Fruit fly (Drosophila melanogaster): ENCODE results near the gene CG2116.

CG2116 gene

DNA sequence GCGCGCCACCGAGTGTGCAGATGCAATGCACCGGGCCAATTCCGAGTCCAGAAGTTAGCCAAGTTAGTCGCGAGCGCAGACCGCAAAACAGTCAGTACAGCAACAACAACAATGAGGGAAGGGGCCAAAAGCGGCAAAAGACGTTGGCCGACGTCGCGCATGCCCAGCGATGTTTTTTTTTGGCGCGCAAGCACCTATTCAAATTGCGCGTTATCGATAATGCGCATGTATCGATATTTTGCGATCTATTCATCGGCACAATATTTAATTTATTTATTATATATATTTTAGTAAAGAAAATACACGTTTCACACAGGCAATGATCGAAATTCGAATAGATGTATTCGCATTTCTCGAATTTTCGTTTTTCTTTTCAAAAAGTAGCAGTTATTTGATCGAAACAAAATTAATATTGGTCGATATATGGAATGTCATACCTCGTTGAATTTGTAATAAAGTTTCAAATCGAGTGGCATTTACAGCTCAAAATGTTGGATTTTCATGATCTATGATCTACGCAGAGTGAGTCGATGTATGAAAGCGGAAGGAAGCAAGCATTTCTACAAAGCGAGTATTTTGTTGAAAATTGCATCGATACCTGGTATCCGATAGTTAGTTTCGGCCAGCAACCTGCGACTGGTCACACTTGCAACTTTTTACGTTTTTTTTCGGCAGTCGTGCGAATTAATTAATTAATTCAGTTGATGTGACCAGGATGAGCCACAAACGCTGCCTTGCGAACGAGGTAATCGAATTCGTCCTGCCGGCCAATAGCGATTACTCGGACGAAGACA lies at the start of gene CG2116 (continued):
- TF ChIP-seq dati (GFP tag; IDR thresholded peaks at IDR 0.05): no peak
- no peak for TF ChIP-seq Hmr (GFP tag; optimal IDR thresholded peaks at IDR 0.05)
- TF ChIP-seq ind (GFP tag; optimal IDR thresholded peaks at IDR 0.05): no peak
- TF ChIP-seq ato (GFP tag; IDR thresholded peaks at IDR 0.05; ENCODE audit: partially characterized antibody): peak; percentile 63
- TF ChIP-seq YL-1 (GFP tag; optimal IDR thresholded peaks at IDR 0.05): peak; percentile 11
- no peak for TF ChIP-seq fru (optimal IDR thresholded peaks at IDR 0.05)
- no peak for TF ChIP-seq seq (GFP tag; IDR thresholded peaks at IDR 0.05)
- no peak for TF ChIP-seq luna (GFP tag; optimal IDR thresholded peaks at IDR 0.05)
- TF ChIP-seq CG8089 (GFP tag; optimal IDR thresholded peaks at IDR 0.05): no peak
- no peak for TF ChIP-seq CG3065 (GFP tag; optimal IDR thresholded peaks at IDR 0.05)
- peak; percentile 72 for TF ChIP-seq CG13287 (GFP tag; IDR thresholded peaks at IDR 0.05; ENCODE audit: partially characterized antibody)
- no peak for TF ChIP-seq CG3163 (GFP tag; optimal IDR thresholded peaks at IDR 0.05)
- peak; percentile 25 for TF ChIP-seq CG11504 (tag; optimal IDR thresholded peaks at IDR 0.05)
- TF ChIP-seq Hr39 (optimal IDR thresholded peaks at IDR 0.05): no peak
- TF ChIP-seq HLH4C (GFP tag; IDR thresholded peaks at IDR 0.05; ENCODE audit: partially characterized antibody): peak; percentile 63; the same call in 2 of the 3 replicates
- peak; percentile 59; the same call in 1 of the 3 replicates for TF ChIP-seq CG14860 (GFP tag; IDR thresholded peaks at IDR 0.05; ENCODE audit: partially characterized antibody)
- TF ChIP-seq CG32532 (GFP tag; IDR thresholded peaks at IDR 0.05): no peak
- TF ChIP-seq CG10274 (GFP tag; optimal IDR thresholded peaks at IDR 0.05): no peak
- TF ChIP-seq Poxn (GFP tag; IDR thresholded peaks at IDR 0.05): no peak
- no peak for TF ChIP-seq MTF-1 (GFP tag; optimal IDR thresholded peaks at IDR 0.05; ENCODE audit: borderline replicate concordance)
- no peak for TF ChIP-seq CG2120 (GFP tag; optimal IDR thresholded peaks at IDR 0.05)
- TF ChIP-seq tna (GFP tag; IDR thresholded peaks at IDR 0.05; ENCODE audit: partially characterized antibody): 0 out of 2 replicates have a peak, but pooled peaks have one; percentile 11
- peak; percentile 64 for TF ChIP-seq pzg (GFP tag; optimal IDR thresholded peaks at IDR 0.05)
- no peak for TF ChIP-seq CG1233 (GFP tag; optimal IDR thresholded peaks at IDR 0.05)
- peak; percentile 79 for TF ChIP-seq CG16813 (GFP tag; IDR thresholded peaks at IDR 0.05; ENCODE audit: partially characterized antibody)
- peak; percentile 54 for TF ChIP-seq CG4360 (GFP tag; IDR thresholded peaks at IDR 0.05)

DNA sequence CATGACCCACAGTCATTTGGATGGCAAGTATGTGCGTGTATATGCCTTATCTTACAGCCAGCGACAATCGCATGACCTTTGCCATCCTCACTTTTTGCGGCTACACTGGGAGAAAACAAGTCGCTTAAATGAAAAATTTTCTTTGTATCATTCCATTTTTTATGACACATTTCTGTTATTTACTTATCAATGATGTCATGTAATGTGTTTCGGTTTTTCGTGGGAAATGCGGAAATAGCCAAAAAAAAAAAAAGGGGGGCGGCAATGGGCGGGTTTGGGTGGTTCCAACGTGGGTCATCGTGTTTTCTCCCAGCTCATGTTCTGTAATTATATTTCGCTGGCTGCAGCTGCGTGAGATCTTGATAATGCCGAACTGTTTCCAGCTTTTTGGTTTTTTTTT lies 49.4 kb upstream of the CG2116 start:
- peak; percentile 11; the same call in 1 of the 2 replicates for TF ChIP-seq ap (GFP tag; IDR thresholded peaks at IDR 0.05)
- TF ChIP-seq mld (GFP tag; IDR thresholded peaks at IDR 0.05; ENCODE audit: partially characterized antibody): no peak
- TF ChIP-seq shn (GFP tag; optimal IDR thresholded peaks at IDR 0.05): no peak
- TF ChIP-seq dysf (GFP tag; IDR thresholded peaks at IDR 0.05): 0 out of 3 replicates have a peak, but pooled peaks have one; percentile 18
- peak; percentile 2 for TF ChIP-seq Abd-B (GFP tag; optimal IDR thresholded peaks at IDR 0.05)
- TF ChIP-seq Pdp1 (GFP tag; optimal IDR thresholded peaks at IDR 0.05): peak in 1 of 2 experiments; percentile 60
- TF ChIP-seq btn (GFP tag; optimal IDR thresholded peaks at IDR 0.05): no peak
- no peak for TF ChIP-seq NC2α (GFP tag; optimal IDR thresholded peaks at IDR 0.05)
- TF ChIP-seq mam (GFP tag; optimal IDR thresholded peaks at IDR 0.05): peak; percentile 9
- TF ChIP-seq row (GFP tag; IDR thresholded peaks at IDR 0.05): peak; percentile 51
- no peak for TF ChIP-seq prd (optimal IDR thresholded peaks at IDR 0.05)
- TF ChIP-seq prd (GFP tag; IDR thresholded peaks at IDR 0.05): peak; percentile 50; the same call in 2 of the 3 replicates
- TF ChIP-seq sr (GFP tag; IDR thresholded peaks at IDR 0.05): no peak
- TF ChIP-seq Neu2 (GFP tag; optimal IDR thresholded peaks at IDR 0.05; ENCODE audit: borderline replicate concordance): no peak
- peak; percentile 21 for TF ChIP-seq CG2120 (GFP tag; optimal IDR thresholded peaks at IDR 0.05)
- no peak for TF ChIP-seq CG17359 (tag; optimal IDR thresholded peaks at IDR 0.05)
- TF ChIP-seq H2.0 (GFP tag; IDR thresholded peaks at IDR 0.05): no peak
- no peak for TF ChIP-seq CG15479 (GFP tag; optimal IDR thresholded peaks at IDR 0.05)
- TF ChIP-seq vvl (GFP tag; IDR thresholded peaks at IDR 0.05): 0 out of 2 replicates have a peak, but pooled peaks have one; percentile 8
- TF ChIP-seq HLH3B (GFP tag; IDR thresholded peaks at IDR 0.05): no peak
- no peak for TF ChIP-seq pum (GFP tag; optimal IDR thresholded peaks at IDR 0.05)
- peak; percentile 56 for TF ChIP-seq Med (GFP tag)
- TF ChIP-seq CG10274 (GFP tag; optimal IDR thresholded peaks at IDR 0.05): no peak
- TF ChIP-seq Rx (GFP tag; IDR thresholded peaks at IDR 0.05): no peak
- peak; percentile 27; the same call in 1 of the 2 replicates for TF ChIP-seq lmd (GFP tag; IDR thresholded peaks at IDR 0.05)
- peak; percentile 86 for TF ChIP-seq sens (GFP tag)
- TF ChIP-seq ham (GFP tag; IDR thresholded peaks at IDR 0.05): no peak
